Fruit fly (Drosophila melanogaster): ENCODE results near the gene CG15019.

DNA sequence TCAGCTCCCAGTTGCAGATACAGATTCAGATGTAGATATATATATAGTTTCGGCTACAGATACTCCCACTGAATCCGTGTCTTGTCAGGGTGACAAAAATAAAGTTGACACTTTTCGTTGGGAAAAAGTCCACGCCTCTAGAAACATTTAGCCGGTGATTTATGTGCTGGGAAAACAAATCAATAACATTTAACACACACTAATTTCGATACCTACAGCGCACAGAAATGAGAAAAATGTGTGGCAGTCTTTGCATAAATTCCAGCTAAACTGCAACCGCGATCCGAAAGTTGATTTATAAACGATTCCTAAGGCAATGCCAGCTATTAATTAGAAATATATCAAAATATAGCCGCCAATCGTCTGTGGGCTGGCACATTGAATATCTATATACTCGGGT is 17.6 kb downstream of the CG15019 start:
- TF ChIP-seq Crg-1 (GFP tag; optimal IDR thresholded peaks at IDR 0.05) = no peak
- TF ChIP-seq CG11617 (GFP tag; optimal IDR thresholded peaks at IDR 0.05) = no peak
- TF ChIP-seq Hr96 (GFP tag; optimal IDR thresholded peaks at IDR 0.05) = no peak
- TF ChIP-seq CG7101 (tag; optimal IDR thresholded peaks at IDR 0.05) = no peak
- TF ChIP-seq toe (GFP tag; optimal IDR thresholded peaks at IDR 0.05) = no peak
- no peak for TF ChIP-seq CG33017 (tag; optimal IDR thresholded peaks at IDR 0.05)
- no peak for TF ChIP-seq cnc (optimal IDR thresholded peaks at IDR 0.05)
- TF ChIP-seq CG12768 (GFP tag; optimal IDR thresholded peaks at IDR 0.05) = no peak

Measured in whole organism, adult.